Worm (Caenorhabditis elegans) whole organism, young adult: Measurements from ENCODE around the gene dtmk-1.

Source experiments
- aptf-3 ChIP-seq: fragments of 200-800 bp; sonication (Bioruptor generic); IDR thresholded peaks from 2 replicates; pipeline ENCODE4 v1.3.6; 2022; ENCODE audit warnings: missing genetic modification characterization, missing compliant biosample characterization
- gei-17 ChIP-seq: fragments of 200-800 bp; sonication (Bioruptor generic); optimal IDR thresholded peaks from 2 replicates; lab custom pipeline; 2018; ENCODE audit warnings: mild to moderate bottlenecking, missing genetic modification characterization, missing compliant biosample characterization
- zfh-2 ChIP-seq: fragments of 200-800 bp; sonication (Bioruptor generic); conservative IDR thresholded peaks from 2 replicates; pipeline ENCODE4 v1.3.6; 2022; ENCODE audit warnings: missing genetic modification reagents, missing genetic modification characterization, missing compliant biosample characterization

- TF ChIP-seq gei-17 (GFP tag; lab: Kevin White, UChicago) (no peak), aptf-3 (GFP tag; lab: Robert Waterston, UW) (no peak), zfh-2 (GFP tag; lab: Robert Waterston, UW) (no peak)
These were observed 7.3 kb upstream of the dtmk-1 start for ce11 chrII:9974210-9974609.
